Fruit fly (Drosophila melanogaster) whole organism, prepupa: ENCODE results near the gene CG12009.
A peak's percentile ranks its signal among the peaks of the same experiment; 100 is the strongest.

Experiments used
- Blimp-1 ChIP-seq: fragments of 200-800 bp; sonication (Bioruptor generic); optimal IDR thresholded peaks from 3 replicates; lab custom pipeline; 2017; ENCODE audit warnings: missing biosample characterization, missing genetic modification characterization, mild to moderate bottlenecking, moderate library complexity, missing genetic modification reagents
- CG10631 ChIP-seq: fragments of 200-800 bp; sonication (Bioruptor generic); optimal IDR thresholded peaks from 2 replicates; lab custom pipeline; 2016; ENCODE audit warnings: missing biosample characterization, missing genetic modification characterization
- CG10669 ChIP-seq: fragments of 200-800 bp; sonication (Bioruptor generic); optimal IDR thresholded peaks from 3 replicates; lab custom pipeline; 2018; ENCODE audit warnings: missing biosample characterization, mild to moderate bottlenecking, missing genetic modification characterization, moderate library complexity
- CG11902 ChIP-seq: fragments of 200-800 bp; sonication (Bioruptor generic); optimal IDR thresholded peaks from 3 replicates; lab custom pipeline; 2016; ENCODE audit warnings: missing biosample characterization, missing genetic modification characterization
- CG15336 ChIP-seq: fragments of 200-800 bp; sonication (Bioruptor generic); IDR thresholded peaks from 2 replicates; pipeline ENCODE4 v1.3.6; 2022; ENCODE audit warnings: missing biosample characterization, missing genetic modification characterization
- CG1621 ChIP-seq: fragments of 200-800 bp; sonication (Bioruptor generic); optimal IDR thresholded peaks from 3 replicates; lab custom pipeline; 2018; ENCODE audit warnings: missing biosample characterization, mild to moderate bottlenecking, missing genetic modification characterization
- CG16779 ChIP-seq: fragments of 200-800 bp; sonication (Bioruptor generic); optimal IDR thresholded peaks from 3 replicates; lab custom pipeline; 2017; ENCODE audit warnings: missing biosample characterization, mild to moderate bottlenecking, missing genetic modification characterization
- CG3032 ChIP-seq: fragments of 200-800 bp; optimal IDR thresholded peaks from 2 replicates; lab custom pipeline; 2019; ENCODE audit warnings: missing biosample characterization, mild to moderate bottlenecking, missing genetic modification characterization, moderate library complexity
- CG31627 ChIP-seq: fragments of 200-800 bp; sonication (Bioruptor generic); optimal IDR thresholded peaks from 3 replicates; lab custom pipeline; 2016; ENCODE audit warnings: missing biosample characterization, missing genetic modification characterization
- CG32006 ChIP-seq: fragments of 200-800 bp; sonication (Bioruptor generic); optimal IDR thresholded peaks from 3 replicates; lab custom pipeline; 2017; ENCODE audit warnings: missing biosample characterization, mild to moderate bottlenecking, missing genetic modification characterization
- CG3919 ChIP-seq: fragments of 200-800 bp; sonication (Bioruptor generic); optimal IDR thresholded peaks from 3 replicates; lab custom pipeline; 2016; ENCODE audit warnings: missing biosample characterization, missing genetic modification characterization
- CG4318 ChIP-seq: fragments of 200-800 bp; sonication (Bioruptor generic); optimal IDR thresholded peaks from 3 replicates; lab custom pipeline; 2017; ENCODE audit warnings: missing biosample characterization, mild to moderate bottlenecking, missing genetic modification characterization
- CG6163 ChIP-seq: fragments of 200-800 bp; sonication (Bioruptor generic); IDR thresholded peaks from 3 replicates; pipeline ENCODE4 v1.3.6; 2022; ENCODE audit warnings: missing biosample characterization, missing genetic modification characterization
- CG6276 ChIP-seq: fragments of 200-800 bp; sonication (Bioruptor generic); optimal IDR thresholded peaks from 2 replicates; lab custom pipeline; 2017; ENCODE audit warnings: missing biosample characterization, mild to moderate bottlenecking, missing genetic modification characterization
- CG6792 ChIP-seq: fragments of 200-800 bp; sonication (Bioruptor generic); optimal IDR thresholded peaks from 3 replicates; lab custom pipeline; 2016; ENCODE audit warnings: missing biosample characterization, missing genetic modification characterization
- CG6808 ChIP-seq: fragments of 200-800 bp; sonication (Bioruptor generic); optimal IDR thresholded peaks from 3 replicates; lab custom pipeline; 2017; ENCODE audit warnings: missing biosample characterization, missing genetic modification characterization, mild to moderate bottlenecking, moderate library complexity, missing genetic modification reagents
- CG6854 ChIP-seq: fragments of 200-800 bp; sonication (Bioruptor generic); optimal IDR thresholded peaks from 2 replicates; lab custom pipeline; 2017; ENCODE audit warnings: missing biosample characterization, mild to moderate bottlenecking, missing genetic modification characterization
- CG7368 ChIP-seq: fragments of 200-800 bp; sonication (Bioruptor generic); optimal IDR thresholded peaks from 3 replicates; lab custom pipeline; 2016; ENCODE audit warnings: missing biosample characterization, missing genetic modification characterization
- CG8119 ChIP-seq: fragments of 200-800 bp; sonication (Bioruptor generic); IDR thresholded peaks from 3 replicates; pipeline ENCODE4 v1.3.6; 2022; ENCODE audit warnings: missing biosample characterization, missing genetic modification characterization
- CG8319 ChIP-seq: fragments of 200-800 bp; sonication (Bioruptor generic); optimal IDR thresholded peaks from 3 replicates; lab custom pipeline; 2016; ENCODE audit warnings: missing biosample characterization, missing genetic modification characterization
- Eip75B ChIP-seq: fragments of 200-800 bp; sonication (Bioruptor generic); optimal IDR thresholded peaks from 3 replicates; lab custom pipeline; 2016; ENCODE audit warnings: missing biosample characterization, missing genetic modification characterization
- Eip78C ChIP-seq: fragments of 200-800 bp; sonication (Bioruptor generic); peaks from one replicate; lab custom pipeline; 2016; ENCODE audit warnings: missing biosample characterization, missing genetic modification characterization
- Eip93F ChIP-seq: fragments of 200-800 bp; sonication (Bioruptor generic); optimal IDR thresholded peaks from 2 replicates; lab custom pipeline; 2016; ENCODE audit warnings: missing biosample characterization, mild to moderate bottlenecking, missing genetic modification characterization
- Ets21C ChIP-seq: fragments of 200-800 bp; sonication (Bioruptor generic); optimal IDR thresholded peaks from 3 replicates; lab custom pipeline; 2016; ENCODE audit warnings: missing biosample characterization, missing genetic modification characterization
- Ets96B ChIP-seq: fragments of 200-800 bp; optimal IDR thresholded peaks from 2 replicates; lab custom pipeline; 2019; ENCODE audit warnings: missing biosample characterization, mild to moderate bottlenecking, missing genetic modification characterization, moderate library complexity
- Gug ChIP-seq: fragments of 200-800 bp; sonication (Bioruptor generic); IDR thresholded peaks from 2 replicates; pipeline ENCODE4 v1.3.6; 2022; ENCODE audit warnings: missing biosample characterization, missing genetic modification characterization
- Hr39 ChIP-seq: fragments of 200-800 bp; sonication (Bioruptor generic); optimal IDR thresholded peaks from 2 replicates; lab custom pipeline; 2016; ENCODE audit warnings: missing biosample characterization, missing genetic modification characterization
- Hr4 ChIP-seq: fragments of 200-800 bp; sonication (Bioruptor generic); optimal IDR thresholded peaks from 3 replicates; lab custom pipeline; 2016; ENCODE audit warnings: missing biosample characterization, missing genetic modification characterization
- Lpt ChIP-seq: fragments of 200-800 bp; sonication (Bioruptor generic); optimal IDR thresholded peaks from 3 replicates; lab custom pipeline; 2016; ENCODE audit warnings: missing biosample characterization, missing genetic modification characterization
- OdsH ChIP-seq: fragments of 200-800 bp; sonication (Bioruptor generic); optimal IDR thresholded peaks from 3 replicates; lab custom pipeline; 2016; ENCODE audit warnings: missing biosample characterization, missing genetic modification characterization
- Sox102F ChIP-seq: fragments of 200-800 bp; sonication (Bioruptor generic); optimal IDR thresholded peaks from 2 replicates; lab custom pipeline; 2016; ENCODE audit warnings: missing biosample characterization, mild to moderate bottlenecking, missing genetic modification characterization
- acj6 ChIP-seq: fragments of 200-800 bp; sonication (Bioruptor generic); optimal IDR thresholded peaks from 3 replicates; lab custom pipeline; 2016; ENCODE audit warnings: missing biosample characterization, missing genetic modification characterization
- cyc ChIP-seq: fragments of 200-800 bp; sonication (Bioruptor generic); optimal IDR thresholded peaks from 3 replicates; lab custom pipeline; 2016; ENCODE audit warnings: missing biosample characterization, missing genetic modification characterization
- dac ChIP-seq: fragments of 200-800 bp; sonication (Bioruptor generic); optimal IDR thresholded peaks from 2 replicates; lab custom pipeline; 2017; ENCODE audit warnings: missing biosample characterization, mild to moderate bottlenecking, missing genetic modification characterization
- dsx ChIP-seq: fragments of 200-800 bp; optimal IDR thresholded peaks from 3 replicates; lab custom pipeline; 2019; ENCODE audit warnings: missing biosample characterization, mild to moderate bottlenecking, missing genetic modification characterization, moderate library complexity; ENCODE audit not compliant: poor library complexity, severe bottlenecking
- eg ChIP-seq: fragments of 200-800 bp; sonication (Bioruptor generic); IDR thresholded peaks from 3 replicates; pipeline ENCODE4 v1.3.6; 2022; ENCODE audit warnings: missing biosample characterization, missing genetic modification characterization
- esn ChIP-seq: fragments of 200-800 bp; sonication (Bioruptor generic); optimal IDR thresholded peaks from 2 replicates; lab custom pipeline; 2016; ENCODE audit warnings: missing biosample characterization, mild to moderate bottlenecking, missing genetic modification characterization, moderate library complexity
- fd59A ChIP-seq: fragments of 200-800 bp; sonication (Bioruptor generic); optimal IDR thresholded peaks from 2 replicates; lab custom pipeline; 2017; ENCODE audit warnings: missing biosample characterization, mild to moderate bottlenecking, missing genetic modification characterization, missing genetic modification reagents
- fd85E ChIP-seq: fragments of 200-800 bp; sonication (Bioruptor generic); optimal IDR thresholded peaks from 3 replicates; lab custom pipeline; 2016; ENCODE audit warnings: missing biosample characterization, missing genetic modification characterization
- fkh ChIP-seq: fragments of 200-800 bp; sonication (Bioruptor generic); optimal IDR thresholded peaks from 3 replicates; lab custom pipeline; 2017; ENCODE audit warnings: missing biosample characterization, mild to moderate bottlenecking, missing genetic modification characterization, moderate library complexity
- lz ChIP-seq: fragments of 200-800 bp; sonication (Bioruptor generic); optimal IDR thresholded peaks from 3 replicates; lab custom pipeline; 2016; ENCODE audit warnings: missing biosample characterization, missing genetic modification characterization
- net ChIP-seq: fragments of 200-800 bp; sonication (Bioruptor generic); optimal IDR thresholded peaks from 3 replicates; lab custom pipeline; 2016; ENCODE audit warnings: missing biosample characterization, missing genetic modification characterization
- salr ChIP-seq, 2 experiments: fragments of 200-800 bp; sonication (Bioruptor generic); optimal IDR thresholded peaks; 3 replicates each; lab custom pipeline; 2016 to 2018; ENCODE audit warnings: missing biosample characterization in 2 of 2, missing genetic modification characterization in 2 of 2, mild to moderate bottlenecking in 1 of 2
- spab ChIP-seq: fragments of 200-800 bp; sonication (Bioruptor generic); optimal IDR thresholded peaks from 2 replicates; lab custom pipeline; 2017; ENCODE audit warnings: missing biosample characterization, mild to moderate bottlenecking, missing genetic modification characterization, missing genetic modification reagents
- ss ChIP-seq, 2 experiments: fragments of 200-800 bp; sonication (Bioruptor generic); optimal IDR thresholded peaks; 2 replicates in 1 of 2; 3 replicates in 1 of 2; lab custom pipeline; 2017 to 2018; ENCODE audit warnings: mild to moderate bottlenecking in 2 of 2, missing biosample characterization in 2 of 2, missing genetic modification characterization in 2 of 2, moderate library complexity in 1 of 2
- svp ChIP-seq: fragments of 200-800 bp; sonication (Bioruptor generic); peaks from one replicate; lab custom pipeline; 2016; ENCODE audit warnings: missing biosample characterization, missing genetic modification characterization
- topi ChIP-seq: fragments of 200-800 bp; sonication (Bioruptor generic); optimal IDR thresholded peaks from 3 replicates; lab custom pipeline; 2016; ENCODE audit warnings: missing biosample characterization, missing genetic modification characterization
- vri ChIP-seq: fragments of 200-800 bp; sonication (Bioruptor generic); optimal IDR thresholded peaks from 3 replicates; lab custom pipeline; 2016; ENCODE audit warnings: missing biosample characterization, mild to moderate bottlenecking, missing genetic modification characterization

Gene CG12009

DNA sequence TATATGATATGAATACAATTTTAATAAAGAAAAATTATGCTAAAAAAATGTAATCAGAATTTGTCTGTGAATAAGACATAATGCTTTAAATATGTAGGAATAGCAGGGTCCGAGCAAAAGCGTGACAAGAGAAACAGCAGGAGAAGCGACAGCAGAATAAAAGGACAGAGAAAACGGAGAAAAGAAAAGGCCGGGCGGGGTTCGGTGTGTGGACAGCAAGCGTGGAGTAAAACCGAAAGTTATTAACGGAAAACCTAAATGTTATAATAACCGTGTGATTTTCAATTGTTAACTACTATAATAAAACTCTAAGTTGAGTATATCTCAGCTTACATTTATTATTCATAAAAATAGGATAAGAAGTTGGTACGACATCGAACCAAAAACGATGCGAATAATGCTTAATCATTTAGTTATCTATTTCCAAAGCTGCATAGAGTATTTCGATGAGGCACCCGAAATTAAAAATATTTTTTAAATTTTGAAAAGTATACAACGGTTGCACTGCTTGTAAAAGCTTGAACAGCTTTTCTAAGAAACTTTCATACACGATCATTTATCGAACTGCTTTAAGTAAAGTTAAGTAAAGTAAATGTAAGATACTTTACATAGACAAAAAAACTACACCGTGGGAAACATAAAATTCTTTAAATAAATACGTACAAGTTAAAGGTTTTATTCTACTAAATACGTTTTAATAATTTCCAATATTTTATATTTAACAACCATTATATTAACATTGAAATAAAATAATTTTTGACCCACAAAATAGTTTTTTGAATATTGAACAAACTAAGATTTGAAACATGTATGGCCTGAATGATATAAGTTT lies 39.4 kb upstream of the CG12009 start:
- TF ChIP-seq svp (GFP tag; lab: Kevin White, UChicago) (peak; percentile 75), vri (GFP tag; lab: Kevin White, UChicago) (peak; percentile 39), CG16779 (no peak), CG15336 (peak; percentile 65), eg (GFP tag; lab: Robert Waterston, UW) (peak; percentile 67; the same call in 2 of the 3 replicates), Blimp-1 (peak; percentile 64), fd59A (GFP tag; lab: Kevin White, UChicago) (no peak), Eip78C (GFP tag; lab: Kevin White, UChicago) (peak; percentile 55), CG1621 (no peak), topi (no peak), CG10631 (GFP tag; lab: Kevin White, UChicago) (no peak), CG8119 (GFP tag; lab: Robert Waterston, UW) (peak; percentile 37; the same call in 1 of the 3 replicates)

DNA sequence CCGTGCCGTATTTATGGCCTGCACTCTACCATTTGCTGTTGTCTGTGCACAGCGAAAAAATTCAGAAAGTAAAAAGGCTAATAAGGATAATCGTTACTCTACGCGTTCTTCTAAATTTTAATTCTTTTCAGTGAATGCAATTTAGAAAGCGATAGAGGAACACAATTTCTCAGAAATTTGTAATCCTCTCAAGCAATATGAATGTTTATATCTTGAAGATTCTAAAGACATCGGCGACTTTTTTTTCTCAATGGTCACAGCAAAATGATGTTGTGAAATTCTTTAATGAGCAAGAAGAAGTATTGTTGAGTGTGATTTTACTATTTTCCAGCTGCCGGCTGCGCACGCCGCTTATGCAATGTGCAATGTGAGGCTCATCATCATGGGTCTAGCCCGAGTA lies 38.4 kb upstream of the CG12009 start:
- TF ChIP-seq lz (no peak), CG10669 (GFP tag; lab: Kevin White, UChicago) (no peak), CG6854 (GFP tag; lab: Kevin White, UChicago) (no peak), CG6163 (GFP tag; lab: Robert Waterston, UW) (0 out of 3 replicates have a peak, but pooled peaks have one; percentile 8), CG32006 (GFP tag; lab: Kevin White, UChicago) (peak; percentile 73), CG6792 (GFP tag; lab: Kevin White, UChicago) (no peak), CG31627 (GFP tag; lab: Kevin White, UChicago) (no peak), fkh (no peak), CG3919 (no peak), CG8119 (GFP tag; lab: Robert Waterston, UW) (0 out of 3 replicates have a peak, but pooled peaks have one; percentile 23), CG7368 (GFP tag; lab: Kevin White, UChicago) (no peak), Sox102F (no peak), topi (no peak), CG15336 (peak; percentile 59), net (GFP tag; lab: Kevin White, UChicago) (no peak), acj6 (GFP tag; lab: Kevin White, UChicago) (peak; percentile 13), Hr4 (GFP tag; lab: Kevin White, UChicago) (peak; percentile 48), vri (GFP tag; lab: Kevin White, UChicago) (no peak), CG16779 (no peak), salr (GFP tag; optimal IDR thresholded peaks at IDR 0.05; lab: Kevin White, UChicago) (peak in 1 of 2 experiments; percentile 43), CG4318 (peak; percentile 7), CG11902 (no peak), Ets96B (tag; lab: Kevin White, UChicago) (no peak), ss (GFP tag; optimal IDR thresholded peaks at IDR 0.05; lab: Kevin White, UChicago) (peak in 1 of 2 experiments; percentile 15), dsx (no peak), CG6808 (GFP tag; lab: Kevin White, UChicago) (no peak), esn (GFP tag; lab: Kevin White, UChicago) (no peak), CG3032 (tag; lab: Kevin White, UChicago) (peak; percentile 2), cyc (GFP tag; lab: Kevin White, UChicago) (no peak), Gug (GFP tag; lab: Robert Waterston, UW) (no peak), Ets21C (GFP tag; lab: Kevin White, UChicago) (no peak), Lpt (GFP tag; lab: Kevin White, UChicago) (no peak), dac (GFP tag; lab: Kevin White, UChicago) (no peak), spab (no peak), Eip93F (GFP tag; lab: Kevin White, UChicago) (no peak), Eip75B (GFP tag; lab: Kevin White, UChicago) (no peak), CG8319 (GFP tag; lab: Kevin White, UChicago) (no peak), CG10631 (GFP tag; lab: Kevin White, UChicago) (no peak), fd85E (GFP tag; lab: Kevin White, UChicago) (no peak), OdsH (GFP tag; lab: Kevin White, UChicago) (peak; percentile 49), Eip78C (GFP tag; lab: Kevin White, UChicago) (peak; percentile 85), CG6276 (GFP tag; lab: Kevin White, UChicago) (no peak), Hr39 (GFP tag; lab: Kevin White, UChicago) (no peak)
